Fruit fly (Drosophila melanogaster): ENCODE measurements around the gene alpha-Spec.
A peak's percentile ranks its signal among the peaks of the same experiment; 100 is the strongest.

Gene alpha-Spec

dm6 chr3L:1738375-1739328, 56.5 kb downstream of the alpha-Spec start, which contains the start of gene Gk2:
Gene Gk2, plus strand, starts transcription at chr3L:1738407.
- TF ChIP-seq toe (GFP tag; optimal IDR thresholded peaks at IDR 0.05), result no peak
- TF ChIP-seq cic (GFP tag; optimal IDR thresholded peaks at IDR 0.05), result peak; percentile 10
- no peak for TF ChIP-seq Hr96 (GFP tag; optimal IDR thresholded peaks at IDR 0.05)
- no peak for TF ChIP-seq CG5204 (GFP tag; optimal IDR thresholded peaks at IDR 0.05)
- TF ChIP-seq Mnt (GFP tag; optimal IDR thresholded peaks at IDR 0.05), result peak; percentile 27
- TF ChIP-seq CG7101 (tag; optimal IDR thresholded peaks at IDR 0.05), result no peak
- TF ChIP-seq CG12768 (GFP tag; optimal IDR thresholded peaks at IDR 0.05), result peak; percentile 13

- peak; percentile 41 for TF ChIP-seq cic (GFP tag; optimal IDR thresholded peaks at IDR 0.05)
- TF ChIP-seq pad (GFP tag; optimal IDR thresholded peaks at IDR 0.05), result no peak
- TF ChIP-seq CG12768 (GFP tag; optimal IDR thresholded peaks at IDR 0.05), result peak; percentile 25
Measured at dm6 chr3L:1737898-1738322, 57.2 kb downstream of the alpha-Spec start, which contains the start of gene PIG-Wb. Gene PIG-Wb, minus strand, starts transcription at chr3L:1738106.

dm6 chr3L:1735603-1736002, 59.5 kb downstream of the alpha-Spec start, which contains the start of gene Oseg4:
Gene Oseg4, minus strand, starts transcription at chr3L:1735767.
- TF ChIP-seq bab1 (GFP tag; optimal IDR thresholded peaks at IDR 0.05), result no peak
- no peak for TF ChIP-seq Hr96 (GFP tag; optimal IDR thresholded peaks at IDR 0.05)
- no peak for TF ChIP-seq CG11617 (GFP tag; optimal IDR thresholded peaks at IDR 0.05)
- TF ChIP-seq CG5204 (GFP tag; optimal IDR thresholded peaks at IDR 0.05), result no peak
- TF ChIP-seq tj (GFP tag; optimal IDR thresholded peaks at IDR 0.05), result no peak
- no peak for TF ChIP-seq kay (GFP tag; ENCODE audit: borderline replicate concordance)
- no peak for TF ChIP-seq CG7101 (tag; optimal IDR thresholded peaks at IDR 0.05)
- no peak for TF ChIP-seq CG1620 (GFP tag; optimal IDR thresholded peaks at IDR 0.05)
- TF ChIP-seq Clk (GFP tag; optimal IDR thresholded peaks at IDR 0.05), result no peak
- no peak for TF ChIP-seq cic (GFP tag; optimal IDR thresholded peaks at IDR 0.05)

- TF ChIP-seq tj (GFP tag; optimal IDR thresholded peaks at IDR 0.05) (peak; percentile 69), Clk (GFP tag; optimal IDR thresholded peaks at IDR 0.05) (no peak), Crg-1 (GFP tag; optimal IDR thresholded peaks at IDR 0.05) (peak; percentile 36), toe (GFP tag; optimal IDR thresholded peaks at IDR 0.05) (peak; percentile 31), CG7045 (GFP tag; optimal IDR thresholded peaks at IDR 0.05) (no peak), CG33017 (tag; optimal IDR thresholded peaks at IDR 0.05) (no peak), pad (GFP tag; optimal IDR thresholded peaks at IDR 0.05) (no peak), bab1 (GFP tag; optimal IDR thresholded peaks at IDR 0.05) (peak; percentile 45), ovo (GFP tag; optimal IDR thresholded peaks at IDR 0.05) (no peak), cic (GFP tag; optimal IDR thresholded peaks at IDR 0.05) (peak; percentile 37), cnc (optimal IDR thresholded peaks at IDR 0.05) (no peak), CG11617 (GFP tag; optimal IDR thresholded peaks at IDR 0.05) (peak; percentile 21), CG1620 (GFP tag; optimal IDR thresholded peaks at IDR 0.05) (peak; percentile 31), CG14711 (tag; optimal IDR thresholded peaks at IDR 0.05) (peak; percentile 18), CG5204 (GFP tag; optimal IDR thresholded peaks at IDR 0.05) (no peak), Hr96 (GFP tag; optimal IDR thresholded peaks at IDR 0.05) (no peak), kay (GFP tag; ENCODE audit: borderline replicate concordance) (no peak), CG7101 (tag; optimal IDR thresholded peaks at IDR 0.05) (peak; percentile 44), CG12768 (GFP tag; optimal IDR thresholded peaks at IDR 0.05) (peak; percentile 23), Mnt (GFP tag; optimal IDR thresholded peaks at IDR 0.05) (peak; percentile 22)
Measured at dm6 chr3L:1730873-1731272, 64.3 kb downstream of the alpha-Spec start, which contains the start of gene drpr. Gene drpr, minus strand, starts transcription at chr3L:1731107.

- TF ChIP-seq CG7101 (tag; optimal IDR thresholded peaks at IDR 0.05), result no peak
- peak; percentile 39 for TF ChIP-seq ovo (GFP tag; optimal IDR thresholded peaks at IDR 0.05)
- TF ChIP-seq CG12768 (GFP tag; optimal IDR thresholded peaks at IDR 0.05), result peak; percentile 15
Measured at dm6 chr3L:1730160-1730595, 65.0 kb downstream of the alpha-Spec start.

dm6 chr3L:1729380-1730159, 65.6 kb downstream of the alpha-Spec start:
- no peak for TF ChIP-seq toe (GFP tag; optimal IDR thresholded peaks at IDR 0.05)
- no peak for TF ChIP-seq ovo (GFP tag; optimal IDR thresholded peaks at IDR 0.05)
- TF ChIP-seq kay (GFP tag; ENCODE audit: borderline replicate concordance), result peak; percentile 85
- peak; percentile 93 for TF ChIP-seq tj (GFP tag; optimal IDR thresholded peaks at IDR 0.05)
- TF ChIP-seq bab1 (GFP tag; optimal IDR thresholded peaks at IDR 0.05), result peak; percentile 19

All from whole organism, adult.